Fruit fly (Drosophila melanogaster) whole organism, embryonic: ENCODE results near the gene CG17666.
A peak's percentile ranks its signal among the peaks of the same experiment; 100 is the strongest.

ENCODE experiments used
- CG10209 ChIP-seq: fragments of 200-800 bp; sonication (Bioruptor generic); optimal IDR thresholded peaks from 3 replicates; lab custom pipeline; 2017; ENCODE audit warnings: missing biosample characterization, mild to moderate bottlenecking, missing genetic modification characterization, missing genetic modification reagents
- CG12155 ChIP-seq: fragments of 200-800 bp; sonication (Bioruptor generic); optimal IDR thresholded peaks from 3 replicates; lab custom pipeline; 2016; ENCODE audit warnings: missing biosample characterization, missing genetic modification characterization
- CG13287 ChIP-seq: fragments of 200-800 bp; sonication (Bioruptor generic); IDR thresholded peaks from 2 replicates; pipeline ENCODE4 v1.3.6; 2022; ENCODE audit warnings: missing biosample characterization, missing genetic modification characterization; ENCODE audit not compliant: partially characterized antibody
- CG13296 ChIP-seq: fragments of 200-800 bp; sonication (Bioruptor generic); optimal IDR thresholded peaks from 3 replicates; lab custom pipeline; 2018; ENCODE audit warnings: missing biosample characterization, mild to moderate bottlenecking, missing genetic modification characterization
- CG16863 ChIP-seq: fragments of 200-800 bp; sonication (Bioruptor generic); optimal IDR thresholded peaks from 3 replicates; lab custom pipeline; 2016; ENCODE audit warnings: missing biosample characterization, missing genetic modification characterization
- CG17328 ChIP-seq: fragments of 200-800 bp; sonication (Bioruptor generic); IDR thresholded peaks from 2 replicates; pipeline ENCODE4 v1.3.6; 2022; ENCODE audit warnings: missing biosample characterization, missing genetic modification characterization
- CG17359 ChIP-seq: fragments of 200-800 bp; sonication (Bioruptor generic); optimal IDR thresholded peaks from 3 replicates; lab custom pipeline; 2018; ENCODE audit warnings: missing biosample characterization, mild to moderate bottlenecking, missing genetic modification characterization, moderate library complexity
- CG17829 ChIP-seq: fragments of 200-800 bp; optimal IDR thresholded peaks from 2 replicates; lab custom pipeline; 2019; ENCODE audit warnings: missing biosample characterization, mild to moderate bottlenecking, missing genetic modification characterization, moderate library complexity
- CG18619 ChIP-seq: fragments of 200-800 bp; sonication (Bioruptor generic); optimal IDR thresholded peaks from 3 replicates; lab custom pipeline; 2017; ENCODE audit warnings: missing biosample characterization, mild to moderate bottlenecking, missing genetic modification characterization
- CG18764 ChIP-seq: fragments of 200-800 bp; sonication (Bioruptor generic); optimal IDR thresholded peaks from 3 replicates; lab custom pipeline; 2016; ENCODE audit warnings: missing biosample characterization, missing genetic modification characterization
- CG30403 ChIP-seq: fragments of 200-800 bp; sonication (Bioruptor generic); optimal IDR thresholded peaks from 3 replicates; lab custom pipeline; 2016; ENCODE audit warnings: missing biosample characterization, missing genetic modification characterization
- CG32767 ChIP-seq: fragments of 200-800 bp; sonication (Bioruptor generic); IDR thresholded peaks from 2 replicates; pipeline ENCODE4 v1.3.6; 2022; ENCODE audit warnings: missing biosample characterization, missing genetic modification characterization
- CG34422 ChIP-seq: fragments of 200-800 bp; sonication (Bioruptor generic); IDR thresholded peaks from 3 replicates; pipeline ENCODE4 v1.3.6; 2022; ENCODE audit warnings: missing biosample characterization, missing genetic modification characterization
- CG3726 ChIP-seq: fragments of 200-800 bp; sonication (Bioruptor generic); IDR thresholded peaks from 3 replicates; pipeline ENCODE4, ENCODE4 v1.3.6; 2022; ENCODE audit warnings: missing biosample characterization, missing genetic modification characterization
- CG6683 ChIP-seq: fragments of 200-800 bp; sonication (Bioruptor generic); optimal IDR thresholded peaks from 2 replicates; lab custom pipeline; 2017; ENCODE audit warnings: missing biosample characterization, mild to moderate bottlenecking, missing genetic modification characterization, missing genetic modification reagents
- CG6854 ChIP-seq: fragments of 200-800 bp; sonication (Bioruptor generic); optimal IDR thresholded peaks from 3 replicates; lab custom pipeline; 2017; ENCODE audit warnings: missing biosample characterization, mild to moderate bottlenecking, missing genetic modification characterization
- CG9215 ChIP-seq: fragments of 200-800 bp; sonication (Bioruptor generic); IDR thresholded peaks from 2 replicates; pipeline ENCODE4 v1.3.6; 2022; ENCODE audit warnings: missing biosample characterization, missing genetic modification characterization
- D19A ChIP-seq: fragments of 200-800 bp; optimal IDR thresholded peaks from 3 replicates; lab custom pipeline; 2019; ENCODE audit warnings: missing biosample characterization, mild to moderate bottlenecking, missing genetic modification characterization, moderate library complexity
- Dbx ChIP-seq: fragments of 200-800 bp; sonication (Bioruptor generic); IDR thresholded peaks from 3 replicates; pipeline ENCODE4 v1.3.6; 2022; ENCODE audit warnings: missing biosample characterization, missing genetic modification characterization
- Gug ChIP-seq: fragments of 200-800 bp; sonication (Bioruptor generic); IDR thresholded peaks from 4 replicates; pipeline ENCODE4 v1.3.6; 2022; ENCODE audit warnings: missing biosample characterization, missing genetic modification characterization
- Kr ChIP-seq: fragments of 200-800 bp; sonication (Bioruptor generic); optimal IDR thresholded peaks from 2 replicates; lab custom pipeline; 2017; ENCODE audit warnings: missing biosample characterization, mild to moderate bottlenecking, missing genetic modification characterization
- Med ChIP-seq: fragments of 200-800 bp; sonication (Bioruptor generic); peaks from one replicate; lab custom pipeline; 2016; ENCODE audit warnings: missing biosample characterization, missing genetic modification characterization, mild to moderate bottlenecking, inconsistent platforms, moderate library complexity
- Mes4 ChIP-seq: fragments of 200-800 bp; sonication (Bioruptor generic); optimal IDR thresholded peaks from 2 replicates; lab custom pipeline; 2016; ENCODE audit warnings: missing biosample characterization, missing genetic modification characterization
- NC2β ChIP-seq: fragments of 200-800 bp; sonication (Bioruptor generic); optimal IDR thresholded peaks from 2 replicates; lab custom pipeline; 2016; ENCODE audit warnings: missing biosample characterization, missing genetic modification characterization
- Nf-YC ChIP-seq: fragments of 200-800 bp; optimal IDR thresholded peaks from 3 replicates; lab custom pipeline; 2019; ENCODE audit warnings: missing biosample characterization, mild to moderate bottlenecking, missing genetic modification characterization, moderate library complexity
- Oli ChIP-seq: fragments of 200-800 bp; sonication (Bioruptor generic); optimal IDR thresholded peaks from 2 replicates; lab custom pipeline; 2018; ENCODE audit warnings: missing biosample characterization, mild to moderate bottlenecking, missing genetic modification characterization, moderate library complexity
- Opbp ChIP-seq: fragments of 200-800 bp; sonication (Bioruptor generic); IDR thresholded peaks from 3 replicates; pipeline ENCODE4 v1.3.6; 2022; ENCODE audit warnings: missing biosample characterization, missing genetic modification characterization; ENCODE audit not compliant: partially characterized antibody
- Rfx ChIP-seq: fragments of 200-800 bp; sonication (Bioruptor generic); IDR thresholded peaks from 2 replicates; pipeline ENCODE4 v1.3.6; 2022; ENCODE audit warnings: missing biosample characterization, missing genetic modification characterization
- Scr ChIP-seq: fragments of 200-800 bp; sonication (Bioruptor generic); IDR thresholded peaks from 2 replicates; pipeline ENCODE4 v1.3.6; 2022; ENCODE audit warnings: missing biosample characterization, missing genetic modification characterization; ENCODE audit not compliant: partially characterized antibody
- YL-1 ChIP-seq: fragments of 200-800 bp; sonication (Bioruptor generic); optimal IDR thresholded peaks from 3 replicates; lab custom pipeline; 2017; ENCODE audit warnings: missing biosample characterization, mild to moderate bottlenecking, missing genetic modification characterization
- ase ChIP-seq: fragments of 200-800 bp; sonication (Bioruptor generic); IDR thresholded peaks from 3 replicates; pipeline ENCODE4 v1.3.6; 2022; ENCODE audit warnings: missing biosample characterization, missing genetic modification characterization
- az2 ChIP-seq: fragments of 200-800 bp; sonication (Bioruptor generic); optimal IDR thresholded peaks from 3 replicates; lab custom pipeline; 2016; ENCODE audit warnings: missing biosample characterization, missing genetic modification characterization
- bab2 ChIP-seq: fragments of 200-800 bp; sonication (Bioruptor generic); optimal IDR thresholded peaks from 2 replicates; lab custom pipeline; 2016; ENCODE audit warnings: missing biosample characterization, missing genetic modification characterization
- bcd ChIP-seq: fragments of 200-800 bp; sonication (Bioruptor generic); optimal IDR thresholded peaks from 2 replicates; lab custom pipeline; 2017; ENCODE audit warnings: missing biosample characterization, mild to moderate bottlenecking, missing genetic modification characterization
- bsh ChIP-seq, 2 experiments: fragments of 200-800 bp; sonication (Bioruptor generic); optimal IDR thresholded peaks; 2 replicates each; lab custom pipeline; 2017 to 2018; ENCODE audit warnings: mild to moderate bottlenecking in 2 of 2, missing biosample characterization in 2 of 2, missing genetic modification characterization in 2 of 2, moderate library complexity in 1 of 2
- cad ChIP-seq: fragments of >200 bp; optimal IDR thresholded peaks from 2 replicates; lab custom pipeline; 2017; ENCODE audit warnings: missing biosample characterization, missing genetic modification characterization
- chn ChIP-seq: fragments of 200-800 bp; sonication (Bioruptor generic); optimal IDR thresholded peaks from 2 replicates; lab custom pipeline; 2016; ENCODE audit warnings: missing biosample characterization, missing genetic modification characterization
- crp ChIP-seq, 2 experiments: fragments of 200-800 bp; sonication (Bioruptor generic); optimal IDR thresholded peaks; 2 replicates in 1 of 2; 3 replicates in 1 of 2; lab custom pipeline; 2017; ENCODE audit warnings: missing biosample characterization in 2 of 2, missing genetic modification characterization in 2 of 2, mild to moderate bottlenecking in 1 of 2, moderate library complexity in 1 of 2
- cwo ChIP-seq: fragments of 200-800 bp; sonication (Bioruptor generic); optimal IDR thresholded peaks from 3 replicates; lab custom pipeline; 2017; ENCODE audit warnings: missing biosample characterization, missing genetic modification characterization, mild to moderate bottlenecking, moderate library complexity, missing genetic modification reagents
- fd3F ChIP-seq: fragments of 200-800 bp; sonication (Bioruptor generic); optimal IDR thresholded peaks from 2 replicates; lab custom pipeline; 2018; ENCODE audit warnings: missing biosample characterization, mild to moderate bottlenecking, missing genetic modification characterization, moderate library complexity
- fu2 ChIP-seq: fragments of 200-800 bp; sonication (Bioruptor generic); optimal IDR thresholded peaks from 2 replicates; lab custom pipeline; 2016; ENCODE audit warnings: missing biosample characterization, missing genetic modification characterization
- klu ChIP-seq: fragments of 200-800 bp; sonication (Bioruptor generic); IDR thresholded peaks from 2 replicates; pipeline ENCODE4 v1.3.6; 2022; ENCODE audit warnings: missing biosample characterization, missing genetic modification characterization
- nau ChIP-seq: fragments of 200-800 bp; sonication (Bioruptor generic); optimal IDR thresholded peaks from 3 replicates; lab custom pipeline; 2017; ENCODE audit warnings: missing biosample characterization, mild to moderate bottlenecking, missing genetic modification characterization, missing genetic modification reagents
- peb ChIP-seq: fragments of 200-800 bp; sonication (Bioruptor generic); IDR thresholded peaks from 2 replicates; pipeline ENCODE4 v1.3.6; 2022; ENCODE audit warnings: missing biosample characterization, missing genetic modification characterization
- pita ChIP-seq: fragments of 200-800 bp; sonication (Bioruptor generic); optimal IDR thresholded peaks from 2 replicates; lab custom pipeline; 2017; ENCODE audit warnings: missing biosample characterization, mild to moderate bottlenecking, missing genetic modification characterization
- stc ChIP-seq: fragments of 200-800 bp; sonication (Bioruptor generic); IDR thresholded peaks from 2 replicates; pipeline ENCODE4 v1.3.6; 2022; ENCODE audit warnings: missing biosample characterization, missing genetic modification characterization
- tll ChIP-seq, 2 experiments: fragments of 200-800 bp in 1 of 2; fragments of >200 bp in 1 of 2; sonication (Bioruptor generic) in 1 of 2; optimal IDR thresholded peaks; 2 replicates each; lab custom pipeline; 2017 to 2019; ENCODE audit warnings: missing biosample characterization in 2 of 2, missing genetic modification characterization in 2 of 2, mild to moderate bottlenecking in 1 of 2, moderate library complexity in 1 of 2

The CG17666 gene

DNA sequence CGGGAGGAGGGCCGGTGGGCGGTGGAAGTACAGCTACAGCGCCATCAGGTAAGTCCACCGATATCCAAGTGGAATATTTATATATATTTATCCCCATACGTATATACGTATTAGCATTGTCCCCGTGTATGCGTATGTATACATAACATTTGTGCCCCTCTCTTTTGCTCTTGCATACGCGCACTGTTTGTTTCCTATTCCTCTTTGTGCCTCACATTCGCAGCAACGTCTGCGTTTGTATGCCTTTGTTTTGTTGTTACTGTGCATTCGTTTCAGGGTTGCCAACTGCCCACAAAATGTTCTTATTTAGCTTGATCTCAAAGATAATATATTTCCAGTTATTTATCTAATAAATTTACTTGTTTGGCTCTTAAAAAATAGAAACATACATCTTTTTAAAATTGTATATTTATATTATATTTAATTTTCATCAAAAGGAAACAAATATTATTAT is 25.2 kb downstream of the CG17666 start (continued):
- no peak for TF ChIP-seq nau (GFP tag; lab: Kevin White, UChicago)
- TF ChIP-seq Mes4 (GFP tag; lab: Kevin White, UChicago) = no peak

DNA sequence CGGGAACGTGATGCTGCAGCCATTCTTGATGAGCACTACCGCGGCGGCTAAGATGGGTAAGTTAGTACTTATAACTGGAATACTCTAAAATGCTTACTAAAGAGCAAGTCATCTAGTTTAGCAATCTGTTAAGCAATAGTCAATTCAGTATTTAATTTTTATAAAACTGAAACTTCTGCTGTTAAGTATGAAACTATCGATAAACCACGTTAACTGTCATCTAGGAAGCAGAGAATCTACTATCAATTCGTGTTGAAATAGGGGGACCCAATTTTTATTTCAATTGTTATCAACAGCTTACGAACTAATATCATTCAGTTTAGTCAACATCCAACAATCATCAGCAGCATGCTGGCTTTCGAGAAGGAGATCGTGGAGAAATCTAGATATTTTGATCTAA is 27.3 kb downstream of the CG17666 start, which contains the start of gene CG32110:
CG32110 (plus strand) TSS at position 301 of the 400 bp plus-strand sequence.
- TF ChIP-seq CG16863 (GFP tag; lab: Kevin White, UChicago) (no peak), CG6683 (no peak), cwo (GFP tag; lab: Kevin White, UChicago) (no peak), CG3726 (no peak), CG6854 (no peak), CG18764 (GFP tag; lab: Kevin White, UChicago) (no peak), tll (GFP tag; optimal IDR thresholded peaks at IDR 0.05; lab: Kevin White, UChicago) (no peak), Nf-YC (tag; lab: Kevin White, UChicago) (no peak), fd3F (GFP tag; lab: Kevin White, UChicago) (no peak), NC2β (GFP tag; lab: Kevin White, UChicago) (no peak), crp (GFP tag; optimal IDR thresholded peaks at IDR 0.05; lab: Kevin White, UChicago) (no peak)

DNA sequence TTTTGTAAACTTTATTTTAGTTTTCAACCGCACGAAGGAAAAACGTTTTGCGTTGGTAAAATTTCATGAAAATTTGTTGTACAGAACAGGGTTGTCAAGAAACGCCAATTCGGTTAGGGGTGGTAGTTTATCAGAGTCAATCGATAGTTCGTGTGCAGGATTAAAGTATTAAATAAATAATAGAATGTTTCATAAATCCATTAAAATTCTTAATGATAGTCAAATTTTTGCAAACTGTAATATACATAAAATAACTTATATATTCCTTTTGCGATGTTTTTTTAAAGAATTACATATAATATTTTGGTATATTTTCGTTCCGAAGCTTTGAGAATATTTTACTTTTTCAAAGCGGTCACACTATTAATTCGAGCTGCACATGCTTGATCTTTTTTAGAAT is 32.8 kb downstream of the CG17666 start, which contains the start of the genes Sf3a2 and CG42588:
Sf3a2 (minus strand) TSS at position 113 of the 400 bp plus-strand sequence.
CG42588 (plus strand) TSS at position 348 of the 400 bp plus-strand sequence.
- TF ChIP-seq peb (GFP tag; lab: Robert Waterston, UW) (no peak), Scr (GFP tag; lab: Robert Waterston, UW) (peak; percentile 89), CG13287 (GFP tag; lab: Robert Waterston, UW) (peak; percentile 89), CG34422 (GFP tag; lab: Robert Waterston, UW) (peak; percentile 85; the same call in 2 of the 3 replicates), CG18619 (peak; percentile 19), pita (GFP tag; lab: Kevin White, UChicago) (no peak), bcd (GFP tag; lab: Kevin White, UChicago) (no peak), fu2 (GFP tag; lab: Kevin White, UChicago) (peak; percentile 25), bsh (GFP tag; optimal IDR thresholded peaks at IDR 0.05; lab: Kevin White, UChicago) (peak in 1 of 2 experiments; percentile 64), Gug (peak; percentile 75; the same call in 3 of the 4 replicates), stc (GFP tag; lab: Robert Waterston, UW) (0 out of 2 replicates have a peak, but pooled peaks have one; percentile 12), Opbp (GFP tag; lab: Robert Waterston, UW) (peak; percentile 76), Kr (no peak), CG9215 (GFP tag; lab: Robert Waterston, UW) (peak; percentile 71; the same call in 1 of the 2 replicates), ase (peak; percentile 43; the same call in 1 of the 3 replicates), cad (GFP tag; lab: Kevin White, UChicago) (no peak), az2 (peak; percentile 74), Dbx (GFP tag; lab: Robert Waterston, UW) (peak; percentile 83), CG32767 (GFP tag; lab: Robert Waterston, UW) (peak; percentile 63), CG17328 (peak; percentile 44; the same call in 1 of the 2 replicates), Oli (tag; lab: Kevin White, UChicago) (no peak), CG30403 (peak; percentile 72), bab2 (GFP tag; lab: Kevin White, UChicago) (peak; percentile 49), YL-1 (peak; percentile 85), CG12155 (GFP tag; lab: Kevin White, UChicago) (peak; percentile 68), Med (GFP tag; lab: Kevin White, UChicago) (peak; percentile 86), klu (GFP tag; lab: Robert Waterston, UW) (peak; percentile 60), CG17829 (peak; percentile 83), CG10209 (GFP tag; lab: Kevin White, UChicago) (peak; percentile 13), chn (GFP tag; lab: Kevin White, UChicago) (peak; percentile 42), CG17359 (tag; lab: Kevin White, UChicago) (peak; percentile 48), Rfx (GFP tag; lab: Robert Waterston, UW) (peak; percentile 77; the same call in 1 of the 2 replicates), D19A (tag; lab: Kevin White, UChicago) (peak; percentile 36), CG13296 (peak; percentile 32)
